Worm (Caenorhabditis elegans) whole organism, early embryonic: Measurements from ENCODE around the gene nspe-1.

ENCODE experiments used
- B0310.2 ChIP-seq: sonication (generic microtip); optimal IDR thresholded peaks from 2 replicates; lab custom pipeline; 2016; ENCODE audit warnings: mild to moderate bottlenecking, missing genetic modification characterization, missing compliant biosample characterization
- F13C5.2 ChIP-seq: sonication (generic microtip); optimal IDR thresholded peaks from 2 replicates; lab custom pipeline; 2017; ENCODE audit warnings: mild to moderate bottlenecking, missing genetic modification characterization, inconsistent platforms, missing compliant biosample characterization
- aly-1 ChIP-seq: sonication (generic microtip); optimal IDR thresholded peaks from 2 replicates; lab custom pipeline; 2016; ENCODE audit warnings: missing genetic modification characterization, missing compliant biosample characterization
- ama-1 ChIP-seq: fragments of 150-350 bp; optimal IDR thresholded peaks from 2 replicates; lab custom pipeline; 2014
- ceh-13 ChIP-seq: fragments of 200-800 bp; sonication (Bioruptor generic); optimal IDR thresholded peaks from 2 replicates; lab custom pipeline; 2018; ENCODE audit warnings: mild to moderate bottlenecking, missing genetic modification characterization, missing compliant biosample characterization
- ceh-36 ChIP-seq: sonication (generic microtip); optimal IDR thresholded peaks from 2 replicates; lab custom pipeline; 2016; ENCODE audit warnings: missing genetic modification characterization, inconsistent platforms, missing compliant biosample characterization
- ets-7 ChIP-seq: sonication (generic microtip); optimal IDR thresholded peaks from 2 replicates; lab custom pipeline; 2016; ENCODE audit warnings: missing genotype, missing genetic modification characterization, missing compliant biosample characterization
- flt-1 ChIP-seq: fragments of 200-800 bp; sonication (Bioruptor generic); IDR thresholded peaks from 2 replicates; pipeline ENCODE4 v1.3.6; 2022; ENCODE audit warnings: missing genetic modification characterization, missing compliant biosample characterization
- hmbx-1 ChIP-seq: sonication (generic microtip); optimal IDR thresholded peaks from 2 replicates; lab custom pipeline; 2016; ENCODE audit warnings: mild to moderate bottlenecking, missing genetic modification characterization, missing compliant biosample characterization
- hmg-4 ChIP-seq: fragments of 200-800 bp; sonication (Bioruptor generic); optimal IDR thresholded peaks from 2 replicates; lab custom pipeline; 2018; ENCODE audit warnings: mild to moderate bottlenecking, missing genetic modification characterization, missing compliant biosample characterization
- hnd-1 ChIP-seq: sonication (generic microtip); optimal IDR thresholded peaks from 2 replicates; lab custom pipeline; 2016; ENCODE audit warnings: missing genetic modification characterization, missing compliant biosample characterization
- pes-1 ChIP-seq: fragments of 200-800 bp; sonication (Bioruptor generic); IDR thresholded peaks from 2 replicates; pipeline ENCODE4 v1.3.6; 2022; ENCODE audit warnings: missing genetic modification reagents, missing genetic modification characterization, missing compliant biosample characterization
- scrt-1 ChIP-seq: fragments of 200-800 bp; sonication (Bioruptor generic); IDR thresholded peaks from 2 replicates; pipeline ENCODE4 v1.3.6; 2022; ENCODE audit warnings: missing genetic modification characterization, missing compliant biosample characterization
- sea-1 ChIP-seq: fragments of 200-800 bp; sonication (Bioruptor generic); conservative IDR thresholded peaks from 2 replicates; pipeline ENCODE4 v1.3.6; 2022; ENCODE audit warnings: missing genetic modification characterization, missing compliant biosample characterization
- tbx-11 ChIP-seq: fragments of 200-800 bp; sonication (Bioruptor generic); IDR thresholded peaks from 2 replicates; pipeline ENCODE4 v1.3.6; 2022; ENCODE audit warnings: missing genetic modification characterization, missing compliant biosample characterization
- tbx-37 ChIP-seq: fragments of 200-800 bp; sonication (Bioruptor generic); conservative IDR thresholded peaks from 2 replicates; pipeline ENCODE4 v1.3.6; 2022; ENCODE audit warnings: missing genetic modification reagents, missing genetic modification characterization, missing compliant biosample characterization
- tra-4 ChIP-seq: sonication (generic microtip); optimal IDR thresholded peaks from 2 replicates; lab custom pipeline; 2017; ENCODE audit warnings: missing genetic modification characterization, missing compliant biosample characterization

Gene nspe-1

DNA sequence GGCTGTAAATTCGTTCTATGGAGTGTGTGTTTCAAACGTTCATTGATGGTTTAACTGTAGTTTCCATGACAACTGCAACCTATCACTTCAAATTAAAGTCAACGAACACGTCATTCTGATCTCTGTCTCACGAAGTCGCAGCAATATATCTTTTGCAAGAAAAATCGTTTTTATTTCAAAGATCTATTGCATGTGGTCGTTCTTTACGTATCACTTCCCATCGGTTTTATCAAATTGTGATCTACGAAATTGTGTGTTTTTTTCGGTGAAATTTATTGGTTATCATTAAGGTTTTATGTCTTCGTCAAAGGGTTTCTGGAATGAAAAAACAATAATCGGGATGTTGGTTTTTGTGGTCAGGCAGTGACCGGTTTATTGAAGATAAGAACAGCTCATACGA, 2.2 kb upstream of the nspe-1 start:
- no peak for TF ChIP-seq flt-1 (GFP tag; lab: Robert Waterston, UW)
- TF ChIP-seq ets-7 (tag; lab: Kevin White, UChicago), result no peak
- no peak for TF ChIP-seq hmbx-1 (tag; lab: Kevin White, UChicago)
- no peak for TF ChIP-seq tra-4 (tag; lab: Kevin White, UChicago)
- no peak for TF ChIP-seq B0310.2 (tag; lab: Kevin White, UChicago)
- no peak for TF ChIP-seq tbx-11
- no peak for TF ChIP-seq scrt-1
- TF ChIP-seq sea-1 (GFP tag; lab: Robert Waterston, UW), result no peak
- no peak for TF ChIP-seq ama-1

DNA sequence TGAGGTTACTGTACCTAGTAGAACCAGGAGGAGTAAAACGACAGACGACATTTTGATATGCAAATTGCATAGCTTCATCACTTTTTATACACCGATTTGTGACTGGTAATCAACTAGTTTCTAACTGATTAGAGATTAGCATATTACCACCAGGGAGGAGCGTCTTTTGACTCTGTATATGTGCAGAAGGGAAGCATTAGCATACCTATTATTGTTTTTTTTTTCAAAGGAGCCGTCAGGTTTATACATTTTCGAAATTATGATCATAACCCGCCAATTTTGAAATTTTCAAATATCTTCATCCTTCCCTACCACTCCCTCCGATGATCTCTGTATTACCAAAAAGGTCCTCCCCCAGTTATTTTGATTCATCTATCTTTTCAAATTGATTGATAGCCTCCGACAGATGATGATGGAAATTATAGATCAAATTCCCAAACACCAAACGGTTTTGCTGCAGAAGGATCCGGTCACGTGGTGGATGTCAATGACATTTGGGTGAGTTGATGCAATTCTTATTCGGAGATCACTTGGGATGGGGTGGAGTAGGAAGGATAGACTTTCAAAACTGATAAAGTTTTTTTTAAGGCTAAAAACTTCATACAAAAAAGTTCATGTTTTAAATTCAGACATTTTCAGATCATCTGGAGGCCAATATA, 1.4 kb upstream of the nspe-1 start, which contains the start of gene nspe-8:
nspe-8 (minus strand) TSS at position 51 of the 659 bp plus-strand sequence.
- TF ChIP-seq ceh-36, result no peak

ce11 chrII:12619288-12619687, 1.4 kb downstream of the nspe-1 start, which contains the start of gene nspe-2:
TSS of gene nspe-2 (minus strand) at chrII:12619388.
- no peak for TF ChIP-seq tbx-11
- no peak for TF ChIP-seq ets-7 (tag; lab: Kevin White, UChicago)
- no peak for TF ChIP-seq flt-1 (GFP tag; lab: Robert Waterston, UW)
- no peak for TF ChIP-seq B0310.2 (tag; lab: Kevin White, UChicago)
- no peak for TF ChIP-seq sea-1 (GFP tag; lab: Robert Waterston, UW)
- no peak for TF ChIP-seq F13C5.2
- no peak for TF ChIP-seq aly-1 (tag; lab: Kevin White, UChicago)
- TF ChIP-seq scrt-1, result no peak
- no peak for TF ChIP-seq pes-1 (GFP tag; lab: Robert Waterston, UW)
- TF ChIP-seq hmbx-1 (tag; lab: Kevin White, UChicago), result no peak
- no peak for TF ChIP-seq tra-4 (tag; lab: Kevin White, UChicago)
- no peak for TF ChIP-seq ceh-36
- TF ChIP-seq hmg-4, result no peak
- TF ChIP-seq ama-1, result no peak

ce11 chrII:12617586-12617985, 3.1 kb downstream of the nspe-1 start, which contains the start of gene nspe-3:
TSS of gene nspe-3 (plus strand) at chrII:12617886.
- no peak for TF ChIP-seq B0310.2 (tag; lab: Kevin White, UChicago)

ce11 chrII:12616081-12616480, 4.6 kb downstream of the nspe-1 start, which contains the start of gene nspe-6:
TSS of gene nspe-6 (minus strand) at chrII:12616181.
- TF ChIP-seq tra-4 (tag; lab: Kevin White, UChicago) (no peak), hnd-1 (tag; lab: Kevin White, UChicago) (no peak), ceh-36 (no peak), tbx-37 (GFP tag; lab: Robert Waterston, UW) (no peak), B0310.2 (tag; lab: Kevin White, UChicago) (no peak), F13C5.2 (no peak), tbx-11 (no peak), scrt-1 (no peak), hmbx-1 (tag; lab: Kevin White, UChicago) (no peak), pes-1 (GFP tag; lab: Robert Waterston, UW) (no peak)

DNA sequence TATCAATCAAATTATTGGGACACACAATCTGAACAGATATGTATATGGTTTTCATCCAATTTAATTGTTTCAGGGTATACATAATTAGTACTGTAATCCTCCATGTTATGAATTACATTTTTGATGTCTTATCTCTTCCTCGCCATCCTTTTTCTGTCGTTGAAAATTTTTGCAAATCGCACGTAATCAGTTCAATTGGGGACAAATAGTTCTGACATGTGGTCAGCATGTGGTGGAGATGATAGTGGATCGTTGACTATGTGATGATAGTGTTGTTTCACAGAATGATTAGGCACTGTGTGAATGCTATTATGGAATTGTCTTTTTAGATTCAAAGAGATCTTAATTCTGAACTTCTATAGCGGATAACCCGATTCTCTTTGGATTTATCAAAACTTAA, 5.3 kb downstream of the nspe-1 start:
- TF ChIP-seq tra-4 (tag; lab: Kevin White, UChicago), result no peak
- no peak for TF ChIP-seq hnd-1 (tag; lab: Kevin White, UChicago)
- TF ChIP-seq scrt-1, result no peak
- TF ChIP-seq ceh-13, result no peak
- no peak for TF ChIP-seq ceh-36
- TF ChIP-seq ama-1, result no peak
- TF ChIP-seq hmg-4, result no peak
- no peak for TF ChIP-seq flt-1 (GFP tag; lab: Robert Waterston, UW)
- no peak for TF ChIP-seq sea-1 (GFP tag; lab: Robert Waterston, UW)
- TF ChIP-seq tbx-11, result no peak
- TF ChIP-seq pes-1 (GFP tag; lab: Robert Waterston, UW), result no peak

- TF ChIP-seq ceh-36 (no peak), tbx-11 (no peak), tra-4 (tag; lab: Kevin White, UChicago) (no peak)
Observed at ce11 chrII:12612218-12612617, 8.4 kb downstream of the nspe-1 start, which contains the start of gene nspe-4. TSS of gene nspe-4 (plus strand) at chrII:12612518.

- TF ChIP-seq scrt-1 (no peak), hmbx-1 (tag; lab: Kevin White, UChicago) (no peak), aly-1 (tag; lab: Kevin White, UChicago) (no peak), F13C5.2 (no peak), ceh-13 (no peak), tbx-11 (no peak), ceh-36 (no peak), ets-7 (tag; lab: Kevin White, UChicago) (no peak), B0310.2 (tag; lab: Kevin White, UChicago) (no peak), ama-1 (no peak)
Observed at ce11 chrII:12608653-12609052, 12.0 kb downstream of the nspe-1 start, which contains the start of gene Y38E10A.9. TSS of gene Y38E10A.9 (plus strand) at chrII:12608953.

ce11 chrII:12606900-12607299, 13.8 kb downstream of the nspe-1 start, which contains the start of gene Y38E10A.8:
TSS of gene Y38E10A.8 (plus strand) at chrII:12607200.
- no peak for TF ChIP-seq ceh-36
- no peak for TF ChIP-seq hnd-1 (tag; lab: Kevin White, UChicago)
- no peak for TF ChIP-seq ama-1
- no peak for TF ChIP-seq ceh-13
